Worm (Caenorhabditis elegans) whole organism, L2 larva: ENCODE measurements around the gene ran-3.

ENCODE experiments used
- C34F6.9 ChIP-seq: fragments of 150-350 bp; optimal IDR thresholded peaks from 2 replicates; lab custom pipeline; 2014; ENCODE audit warnings: missing biosample characterization, missing genetic modification characterization
- F13H6.1 ChIP-seq: sonication (generic microtip); optimal IDR thresholded peaks from 2 replicates; lab custom pipeline; 2016; ENCODE audit warnings: missing genetic modification characterization, missing compliant biosample characterization
- R02D3.7 ChIP-seq: fragments of 150-350 bp; optimal IDR thresholded peaks from 2 replicates; lab custom pipeline; 2014; ENCODE audit warnings: missing biosample characterization, missing genetic modification characterization
- Y55F3AM.14 ChIP-seq: fragments of 200-800 bp; sonication (Bioruptor generic); optimal IDR thresholded peaks from 2 replicates; lab custom pipeline; 2018; ENCODE audit warnings: mild to moderate bottlenecking, missing genetic modification characterization, missing compliant biosample characterization
- ZK546.5 ChIP-seq: sonication (generic microtip); optimal IDR thresholded peaks from 2 replicates; lab custom pipeline; 2017; ENCODE audit warnings: missing biosample characterization, missing genetic modification characterization
- alr-1 ChIP-seq: fragments of 150-350 bp; optimal IDR thresholded peaks from 2 replicates; lab custom pipeline; 2014; ENCODE audit warnings: missing biosample characterization, missing genetic modification characterization
- aly-2 ChIP-seq: fragments of 150-350 bp; optimal IDR thresholded peaks from 2 replicates; lab custom pipeline; 2014; ENCODE audit warnings: missing biosample characterization, missing genetic modification characterization
- ama-1 ChIP-seq: fragments of 150-350 bp; optimal IDR thresholded peaks from 2 replicates; lab custom pipeline; 2018; ENCODE audit warnings: inconsistent platforms
- ceh-16 ChIP-seq: fragments of 150-350 bp; optimal IDR thresholded peaks from 2 replicates; lab custom pipeline; 2014; ENCODE audit warnings: missing biosample characterization, missing genetic modification characterization
- crh-2 ChIP-seq: sonication (generic microtip); optimal IDR thresholded peaks from 2 replicates; lab custom pipeline; 2017; ENCODE audit warnings: missing biosample characterization, missing genetic modification characterization
- dmd-4 ChIP-seq: sonication (generic microtip); optimal IDR thresholded peaks from 2 replicates; lab custom pipeline; 2017; ENCODE audit warnings: missing biosample characterization, missing genetic modification characterization
- egl-27 ChIP-seq: sonication (generic microtip); optimal IDR thresholded peaks from 3 replicates; lab custom pipeline; 2017; ENCODE audit warnings: missing biosample characterization, missing genetic modification reagents, missing genetic modification characterization
- elt-1 ChIP-seq: fragments of 150-350 bp; optimal IDR thresholded peaks from 2 replicates; lab custom pipeline; 2014; ENCODE audit warnings: missing biosample characterization, missing genetic modification characterization
- elt-3 ChIP-seq: sonication (generic microtip); optimal IDR thresholded peaks from 2 replicates; lab custom pipeline; 2017; ENCODE audit warnings: missing biosample characterization, missing genetic modification characterization
- fos-1 ChIP-seq: fragments of 150-350 bp; optimal IDR thresholded peaks from 2 replicates; lab custom pipeline; 2014; ENCODE audit warnings: missing biosample characterization, missing genetic modification characterization
- gmeb-1 ChIP-seq: fragments of 150-350 bp; optimal IDR thresholded peaks from 2 replicates; lab custom pipeline; 2014; ENCODE audit warnings: missing biosample characterization, missing genetic modification characterization
- lin-11 ChIP-seq: fragments of 150-350 bp; sonication (generic microtip); optimal IDR thresholded peaks from 2 replicates; lab custom pipeline; 2014; ENCODE audit warnings: missing biosample characterization, missing genetic modification characterization, inconsistent platforms, mixed read lengths
- lin-13 ChIP-seq: fragments of 150-350 bp; optimal IDR thresholded peaks from 2 replicates; lab custom pipeline; 2014; ENCODE audit warnings: missing biosample characterization, missing genetic modification reagents, missing genetic modification characterization
- lin-39 ChIP-seq: fragments of 150-350 bp; optimal IDR thresholded peaks from 2 replicates; lab custom pipeline; 2014; ENCODE audit warnings: missing biosample characterization, missing genetic modification reagents, missing genetic modification characterization
- lsy-2 ChIP-seq, 2 experiments: fragments of 150-350 bp in 1 of 2; sonication (generic microtip) in 1 of 2; optimal IDR thresholded peaks; 2 replicates each; lab custom pipeline; 2014 to 2017; ENCODE audit warnings: missing biosample characterization in 2 of 2, missing genetic modification characterization in 2 of 2
- mab-5 ChIP-seq: fragments of 150-350 bp; optimal IDR thresholded peaks from 2 replicates; lab custom pipeline; 2014; ENCODE audit warnings: missing biosample characterization, missing genetic modification characterization
- mbf-1 ChIP-seq: sonication (generic microtip); optimal IDR thresholded peaks from 2 replicates; lab custom pipeline; 2017; ENCODE audit warnings: missing biosample characterization, missing genetic modification characterization
- nhr-10 ChIP-seq: sonication (generic microtip); optimal IDR thresholded peaks from 2 replicates; lab custom pipeline; 2017; ENCODE audit warnings: missing biosample characterization, missing genetic modification characterization
- nhr-11 ChIP-seq: fragments of 150-350 bp; optimal IDR thresholded peaks from 2 replicates; lab custom pipeline; 2014; ENCODE audit warnings: missing biosample characterization, missing genetic modification characterization
- nhr-12 ChIP-seq: fragments of 150-350 bp; optimal IDR thresholded peaks from 2 replicates; lab custom pipeline; 2014; ENCODE audit warnings: missing biosample characterization, missing genetic modification characterization
- nhr-129 ChIP-seq: fragments of 150-350 bp; optimal IDR thresholded peaks from 2 replicates; lab custom pipeline; 2014; ENCODE audit warnings: missing biosample characterization, missing genetic modification characterization
- nhr-21 ChIP-seq: fragments of 150-350 bp; optimal IDR thresholded peaks from 2 replicates; lab custom pipeline; 2014; ENCODE audit warnings: missing biosample characterization, missing genetic modification characterization
- nhr-23 ChIP-seq: fragments of 150-350 bp; optimal IDR thresholded peaks from 2 replicates; lab custom pipeline; 2014; ENCODE audit warnings: missing biosample characterization, missing genetic modification reagents, missing genetic modification characterization
- nhr-25 ChIP-seq: fragments of 150-350 bp; sonication (generic microtip); optimal IDR thresholded peaks from 3 replicates; lab custom pipeline; 2014; ENCODE audit warnings: missing biosample characterization, missing genetic modification characterization
- nhr-6 ChIP-seq: fragments of 150-350 bp; optimal IDR thresholded peaks from 2 replicates; lab custom pipeline; 2014; ENCODE audit warnings: missing biosample characterization, missing genetic modification characterization
- peb-1 ChIP-seq: fragments of 150-350 bp; optimal IDR thresholded peaks from 2 replicates; lab custom pipeline; 2014; ENCODE audit warnings: missing biosample characterization, missing genetic modification characterization
- sem-4 ChIP-seq: fragments of 150-350 bp; optimal IDR thresholded peaks from 2 replicates; lab custom pipeline; 2014; ENCODE audit warnings: missing biosample characterization, missing genetic modification reagents, missing genetic modification characterization
- sma-3 ChIP-seq: sonication (generic microtip); optimal IDR thresholded peaks from 2 replicates; lab custom pipeline; 2016; ENCODE audit warnings: missing genetic modification reagents, missing genetic modification characterization, missing compliant biosample characterization
- sma-9 ChIP-seq, 2 experiments: fragments of 150-350 bp in 1 of 2; sonication (generic microtip) in 1 of 2; optimal IDR thresholded peaks; 2 replicates each; lab custom pipeline; 2014 to 2016; ENCODE audit warnings: missing genetic modification characterization in 2 of 2, mild to moderate bottlenecking in 1 of 2, missing biosample characterization in 1 of 2, missing compliant biosample characterization in 1 of 2, missing genetic modification reagents in 1 of 2, moderate library complexity in 1 of 2
- snpc-4 ChIP-seq: fragments of 150-350 bp; optimal IDR thresholded peaks from 2 replicates; lab custom pipeline; 2014; ENCODE audit warnings: missing biosample characterization, missing genetic modification characterization
- unc-39 ChIP-seq: fragments of 150-350 bp; optimal IDR thresholded peaks from 2 replicates; lab custom pipeline; 2014; ENCODE audit warnings: missing biosample characterization, missing genetic modification characterization
- unc-55 ChIP-seq: fragments of 150-350 bp; sonication (generic microtip); optimal IDR thresholded peaks from 3 replicates; lab custom pipeline; 2014; ENCODE audit warnings: missing biosample characterization, missing genetic modification reagents, missing genetic modification characterization
- unc-62 ChIP-seq: fragments of 150-350 bp; optimal IDR thresholded peaks from 2 replicates; lab custom pipeline; 2014; ENCODE audit warnings: missing biosample characterization, missing genetic modification reagents, missing genetic modification characterization
- zag-1 ChIP-seq: fragments of 150-350 bp; optimal IDR thresholded peaks from 2 replicates; lab custom pipeline; 2014; ENCODE audit warnings: missing biosample characterization, missing genetic modification characterization
- ztf-1 ChIP-seq: fragments of 200-800 bp; sonication (Bioruptor generic); conservative IDR thresholded peaks from 2 replicates; pipeline ENCODE4 v1.3.6; 2022; ENCODE audit warnings: missing genetic modification characterization, missing compliant biosample characterization
- ztf-11 ChIP-seq: sonication (generic microtip); optimal IDR thresholded peaks from 2 replicates; lab custom pipeline; 2017; ENCODE audit warnings: missing biosample characterization, missing genetic modification characterization
- ztf-4 ChIP-seq: fragments of 150-350 bp; optimal IDR thresholded peaks from 2 replicates; lab custom pipeline; 2014; ENCODE audit warnings: missing biosample characterization, missing genetic modification characterization

ran-3 gene

ce11 chrII:8329462-8329861 lies 4.6 kb upstream of the ran-3 start, which contains the start of gene C26D10.4:
Gene C26D10.4, plus strand, starts transcription at chrII:8329762.
- TF ChIP-seq nhr-129 (tag; lab: Kevin White, UChicago) (peak; percentile 3), unc-39 (no peak), crh-2 (tag; lab: Kevin White, UChicago) (peak; percentile 29), elt-3 (no peak), peb-1 (tag; lab: Kevin White, UChicago) (no peak), sem-4 (tag; lab: Kevin White, UChicago) (no peak), elt-1 (tag; lab: Kevin White, UChicago) (no peak), lin-39 (tag; lab: Kevin White, UChicago) (no peak)
- TF ChIP-seq, all 48 proteins: peak for 2

DNA sequence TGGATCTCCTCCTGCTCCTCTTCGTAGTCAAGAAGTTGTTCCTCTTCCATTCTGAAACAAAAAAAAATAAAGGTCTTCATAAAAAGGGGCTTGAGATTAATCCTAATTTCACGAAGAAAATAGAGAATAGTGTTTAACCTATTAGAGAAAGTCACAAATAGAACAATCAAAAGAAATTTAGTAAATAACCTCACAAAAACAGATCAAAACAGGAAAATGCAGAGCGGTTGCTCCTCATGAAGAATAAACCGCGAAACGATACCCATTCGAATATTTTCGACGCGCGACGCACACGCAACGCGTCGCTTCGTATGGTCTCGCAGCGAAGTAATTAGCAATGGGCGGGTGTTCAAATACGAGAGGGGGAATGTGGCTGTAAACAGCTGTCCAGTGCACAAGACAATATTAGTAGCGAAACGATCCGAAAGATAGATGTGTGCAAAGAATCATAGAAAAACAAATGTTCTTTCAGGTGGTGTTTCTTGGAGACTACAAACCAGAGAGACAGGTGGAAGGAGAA lies 4.0 kb upstream of the ran-3 start, which contains the start of gene hel-1:
Gene hel-1 (minus strand): TSS at position 51 of the 520 bp plus-strand sequence.
- TF ChIP-seq mab-5 (tag; lab: Kevin White, UChicago), result peak; percentile 86
- TF ChIP-seq F13H6.1 (tag; lab: Kevin White, UChicago), result peak; percentile 65
- no peak for TF ChIP-seq aly-2 (tag; lab: Kevin White, UChicago)
- TF ChIP-seq lin-39 (tag; lab: Kevin White, UChicago), result peak; percentile 97
- no peak for TF ChIP-seq elt-3
- TF ChIP-seq nhr-12 (tag; lab: Kevin White, UChicago), result no peak
- TF ChIP-seq fos-1 (tag; lab: Kevin White, UChicago), result peak; percentile 44
- no peak for TF ChIP-seq nhr-6 (tag; lab: Kevin White, UChicago)
- TF ChIP-seq nhr-21 (tag; lab: Kevin White, UChicago), result peak; percentile 58
- no peak for TF ChIP-seq nhr-11 (tag; lab: Kevin White, UChicago)
- TF ChIP-seq snpc-4, result peak; percentile 40
- peak; percentile 89 for TF ChIP-seq gmeb-1 (tag; lab: Kevin White, UChicago)
- TF ChIP-seq nhr-25, result peak; percentile 61
- TF ChIP-seq lin-13 (GFP tag; lab: Kevin White, UChicago), result peak; percentile 79
- TF ChIP-seq sma-3 (GFP tag; lab: Kevin White, UChicago), result peak; percentile 68
- TF ChIP-seq mbf-1 (tag; lab: Kevin White, UChicago), result no peak
- TF ChIP-seq ztf-1 (GFP tag; lab: Robert Waterston, UW), result no peak
- TF ChIP-seq egl-27 (tag; lab: Kevin White, UChicago), result peak; percentile 36
- no peak for TF ChIP-seq zag-1
- no peak for TF ChIP-seq unc-62 (GFP tag; lab: Kevin White, UChicago)
- peak; percentile 50 to 91 for TF ChIP-seq lsy-2 (tag; optimal IDR thresholded peaks at IDR 0.05; lab: Kevin White, UChicago)
- TF ChIP-seq sma-9 (GFP tag; optimal IDR thresholded peaks at IDR 0.05; lab: Kevin White, UChicago), result peak; percentile 64
- no peak for TF ChIP-seq sma-9 (tag; optimal IDR thresholded peaks at IDR 0.05; lab: Kevin White, UChicago)
- TF ChIP-seq ceh-16 (tag; lab: Kevin White, UChicago), result peak; percentile 78
- peak; percentile 91 for TF ChIP-seq nhr-129 (tag; lab: Kevin White, UChicago)
- TF ChIP-seq C34F6.9 (tag; lab: Kevin White, UChicago), result peak; percentile 91
- TF ChIP-seq alr-1, result peak; percentile 74
- peak; percentile 93 for TF ChIP-seq unc-55 (GFP tag; lab: Kevin White, UChicago)
- TF ChIP-seq ZK546.5, result no peak
- no peak for TF ChIP-seq ztf-11 (tag; lab: Kevin White, UChicago)
- TF ChIP-seq nhr-23 (tag; lab: Kevin White, UChicago), result no peak
- no peak for TF ChIP-seq dmd-4 (tag; lab: Kevin White, UChicago)
- peak; percentile 72 for TF ChIP-seq ztf-4 (tag; lab: Kevin White, UChicago)
- TF ChIP-seq ama-1 (lab: Kevin White, UChicago), result peak; percentile 68
- TF ChIP-seq crh-2 (tag; lab: Kevin White, UChicago), result peak; percentile 83
- peak; percentile 81 for TF ChIP-seq lin-11 (tag; lab: Kevin White, UChicago)
- no peak for TF ChIP-seq peb-1 (tag; lab: Kevin White, UChicago)

ce11 chrII:8327450-8327849 lies 2.6 kb upstream of the ran-3 start:
- TF ChIP-seq crh-2 (tag; lab: Kevin White, UChicago) (no peak), zag-1 (no peak), C34F6.9 (tag; lab: Kevin White, UChicago) (no peak), Y55F3AM.14 (GFP tag; lab: Kevin White, UChicago) (no peak), nhr-6 (tag; lab: Kevin White, UChicago) (no peak), mab-5 (tag; lab: Kevin White, UChicago) (no peak), nhr-11 (tag; lab: Kevin White, UChicago) (no peak), nhr-21 (tag; lab: Kevin White, UChicago) (no peak), sma-9 (GFP tag; optimal IDR thresholded peaks at IDR 0.05; lab: Kevin White, UChicago) (no peak), sma-9 (tag; optimal IDR thresholded peaks at IDR 0.05; lab: Kevin White, UChicago) (no peak), elt-1 (tag; lab: Kevin White, UChicago) (no peak), nhr-10 (no peak), R02D3.7 (no peak), ztf-11 (tag; lab: Kevin White, UChicago) (no peak), lsy-2 (tag; optimal IDR thresholded peaks at IDR 0.05; lab: Kevin White, UChicago) (no peak), ZK546.5 (no peak), ztf-4 (tag; lab: Kevin White, UChicago) (no peak), dmd-4 (tag; lab: Kevin White, UChicago) (no peak), nhr-25 (no peak), ama-1 (lab: Kevin White, UChicago) (no peak)
